Fruit fly (Drosophila melanogaster): ENCODE measurements around the gene B4.

- TF ChIP-seq NC2β (GFP tag; optimal IDR thresholded peaks at IDR 0.05), result no peak
- no peak for TF ChIP-seq oc (tag; optimal IDR thresholded peaks at IDR 0.05)
Observed at dm6 chr2L:13542476-13542875, 6.7 kb downstream of the B4 start, which contains the start of gene CG9263.

Measured in whole organism, embryonic.